Fruit fly (Drosophila melanogaster): ENCODE results near the gene CG6999.

CG6999 gene

DNA sequence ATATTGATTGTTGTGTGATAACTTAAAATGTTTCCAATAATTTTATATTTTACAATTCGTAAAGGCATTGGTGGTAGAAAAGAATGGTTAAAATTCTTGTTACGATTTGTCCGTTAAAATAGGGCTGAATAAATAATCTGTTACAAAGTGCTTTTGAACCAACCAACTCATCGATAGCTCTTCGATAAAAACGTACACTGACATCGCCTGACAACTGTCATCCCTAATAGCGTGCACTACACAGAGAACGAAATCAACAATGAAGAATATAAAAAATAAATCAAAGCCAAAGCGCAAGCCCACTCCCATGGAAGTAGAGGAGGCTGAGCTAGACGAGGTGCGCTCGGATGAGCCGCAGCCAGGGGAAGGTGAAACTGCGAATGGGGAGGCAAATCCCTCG, 2.4 kb upstream of the CG6999 start, which contains the start of gene CG32708 (continued):
- TF ChIP-seq otp (GFP tag; IDR thresholded peaks at IDR 0.05) (no peak), repo (GFP tag; optimal IDR thresholded peaks at IDR 0.05) (no peak), Xrp1 (GFP tag; IDR thresholded peaks at IDR 0.05) (no peak), eve (GFP tag; optimal IDR thresholded peaks at IDR 0.05) (no peak), CG12769 (tag; optimal IDR thresholded peaks at IDR 0.05) (no peak), bcd (GFP tag; optimal IDR thresholded peaks at IDR 0.05) (no peak), CG12299 (tag; optimal IDR thresholded peaks at IDR 0.05) (no peak), CG13123 (GFP tag; optimal IDR thresholded peaks at IDR 0.05) (no peak), lab (GFP tag; optimal IDR thresholded peaks at IDR 0.05) (no peak), Pdp1 (GFP tag; optimal IDR thresholded peaks at IDR 0.05) (peak in 1 of 2 experiments; percentile 28), HLH54F (GFP tag; optimal IDR thresholded peaks at IDR 0.05) (peak; percentile 4), Hmr (GFP tag; optimal IDR thresholded peaks at IDR 0.05) (no peak), Dek (tag; optimal IDR thresholded peaks at IDR 0.05) (no peak), dmrt99B (tag; optimal IDR thresholded peaks at IDR 0.05) (no peak), CG17328 (GFP tag; IDR thresholded peaks at IDR 0.05) (no peak), eyg (GFP tag; optimal IDR thresholded peaks at IDR 0.05) (no peak), CG15073 (GFP tag; optimal IDR thresholded peaks at IDR 0.05) (no peak), prd (optimal IDR thresholded peaks at IDR 0.05) (no peak), prd (GFP tag; IDR thresholded peaks at IDR 0.05) (no peak), CG12744 (GFP tag; optimal IDR thresholded peaks at IDR 0.05) (no peak), oc (tag; optimal IDR thresholded peaks at IDR 0.05) (no peak), CG8359 (GFP tag; optimal IDR thresholded peaks at IDR 0.05; ENCODE audit: borderline replicate concordance) (no peak), tap (tag; optimal IDR thresholded peaks at IDR 0.05) (no peak), ranshi (GFP tag; IDR thresholded peaks at IDR 0.05) (no peak), Max (GFP tag; optimal IDR thresholded peaks at IDR 0.05) (no peak), CG3838 (GFP tag; optimal IDR thresholded peaks at IDR 0.05) (no peak), E2f1 (GFP tag; IDR thresholded peaks at IDR 0.05) (no peak), Nf-YA (GFP tag; IDR thresholded peaks at IDR 0.05) (no peak), CG4282 (GFP tag; optimal IDR thresholded peaks at IDR 0.05) (no peak), Sin3A (optimal IDR thresholded peaks at IDR 0.05) (no peak), HLH3B (GFP tag; IDR thresholded peaks at IDR 0.05) (no peak), CG10366 (GFP tag; IDR thresholded peaks at IDR 0.05) (no peak), chinmo (GFP tag; IDR thresholded peaks at IDR 0.05; ENCODE audit: partially characterized antibody) (0 out of 4 replicates have a peak, but pooled peaks have one; percentile 77), CG14441 (GFP tag; IDR thresholded peaks at IDR 0.05) (no peak), CG2129 (GFP tag; IDR thresholded peaks at IDR 0.05; ENCODE audit: partially characterized antibody) (peak; percentile 32; the same call in 1 of the 2 replicates), CG14965 (GFP tag; optimal IDR thresholded peaks at IDR 0.05; ENCODE audit: borderline replicate concordance) (no peak), CG5180 (GFP tag; optimal IDR thresholded peaks at IDR 0.05) (no peak), Dbx (GFP tag; IDR thresholded peaks at IDR 0.05) (no peak), CG2202 (tag; optimal IDR thresholded peaks at IDR 0.05) (no peak), CG5953 (GFP tag; IDR thresholded peaks at IDR 0.05) (no peak), dan (GFP tag; IDR thresholded peaks at IDR 0.05) (no peak), en (GFP tag; optimal IDR thresholded peaks at IDR 0.05) (no peak), Aef1 (GFP tag; IDR thresholded peaks at IDR 0.05) (no peak), wek (GFP tag; optimal IDR thresholded peaks at IDR 0.05) (no peak), gem (tag; optimal IDR thresholded peaks at IDR 0.05) (no peak), pan (optimal IDR thresholded peaks at IDR 0.05) (no peak), pan (GFP tag; optimal IDR thresholded peaks at IDR 0.05 in 1 of 2, IDR thresholded peaks at IDR 0.05 in 1 of 2) (no peak), HLHmδ (GFP tag; optimal IDR thresholded peaks at IDR 0.05) (no peak), CG7987 (GFP tag; optimal IDR thresholded peaks at IDR 0.05) (no peak), disco-r (GFP tag; optimal IDR thresholded peaks at IDR 0.05) (no peak), CG6254 (GFP tag; optimal IDR thresholded peaks at IDR 0.05) (no peak), gro (GFP tag; optimal IDR thresholded peaks at IDR 0.05) (peak; percentile 16)

All from whole organism, embryonic.